Fruit fly (Drosophila melanogaster) whole organism, embryonic: Measurements from ENCODE around the gene CG6912.
A peak's percentile ranks its signal among the peaks of the same experiment; 100 is the strongest.

Experiments used
- Asciz ChIP-seq: fragments of 200-800 bp; sonication (Bioruptor generic); optimal IDR thresholded peaks from 2 replicates; lab custom pipeline; 2017; ENCODE audit warnings: missing biosample characterization, mild to moderate bottlenecking, missing genetic modification characterization, missing genetic modification reagents
- Bteb2 ChIP-seq: fragments of 200-800 bp; sonication (Bioruptor generic); optimal IDR thresholded peaks from 2 replicates; lab custom pipeline; 2016; ENCODE audit warnings: missing biosample characterization, missing genetic modification characterization
- C15 ChIP-seq: fragments of 200-800 bp; sonication (Bioruptor generic); IDR thresholded peaks from 3 replicates; pipeline ENCODE4 v1.3.6; 2022; ENCODE audit warnings: missing biosample characterization, missing genetic modification characterization
- CG10462 ChIP-seq: fragments of 200-800 bp; sonication (Bioruptor generic); optimal IDR thresholded peaks from 2 replicates; lab custom pipeline; 2016; ENCODE audit warnings: missing biosample characterization, missing genetic modification characterization
- CG12071 ChIP-seq: fragments of 200-800 bp; sonication (Bioruptor generic); optimal IDR thresholded peaks from 3 replicates; lab custom pipeline; 2018; ENCODE audit warnings: missing biosample characterization, mild to moderate bottlenecking, missing genetic modification characterization
- CG12942 ChIP-seq: fragments of 200-800 bp; sonication (Bioruptor generic); optimal IDR thresholded peaks from 3 replicates; lab custom pipeline; 2016; ENCODE audit warnings: missing biosample characterization, missing genetic modification characterization
- CG14965 ChIP-seq: fragments of 200-800 bp; sonication (Bioruptor generic); optimal IDR thresholded peaks from 2 replicates; lab custom pipeline; 2016; ENCODE audit warnings: missing biosample characterization, missing genetic modification characterization, borderline replicate concordance
- CG1602 ChIP-seq: fragments of 200-800 bp; sonication (Bioruptor generic); optimal IDR thresholded peaks from 3 replicates; lab custom pipeline; 2016; ENCODE audit warnings: missing biosample characterization, missing genetic modification characterization
- CG17186 ChIP-seq: fragments of 200-800 bp; sonication (Bioruptor generic); optimal IDR thresholded peaks from 3 replicates; lab custom pipeline; 2017; ENCODE audit warnings: missing biosample characterization, missing genetic modification reagents, missing genetic modification characterization
- CG31224 ChIP-seq: fragments of 200-800 bp; sonication (Bioruptor generic); IDR thresholded peaks from 2 replicates; pipeline ENCODE4 v1.3.6; 2022; ENCODE audit warnings: missing biosample characterization, missing genetic modification characterization
- CG33213 ChIP-seq: fragments of 200-800 bp; sonication (Bioruptor generic); optimal IDR thresholded peaks from 3 replicates; lab custom pipeline; 2016; ENCODE audit warnings: missing biosample characterization, missing genetic modification characterization
- CG3995 ChIP-seq: fragments of 200-800 bp; sonication (Bioruptor generic); optimal IDR thresholded peaks from 3 replicates; lab custom pipeline; 2016; ENCODE audit warnings: missing biosample characterization, missing genetic modification characterization
- CG4328 ChIP-seq: fragments of 200-800 bp; sonication (Bioruptor generic); optimal IDR thresholded peaks from 3 replicates; lab custom pipeline; 2017; ENCODE audit warnings: missing biosample characterization, missing genetic modification reagents, missing genetic modification characterization
- CG4424 ChIP-seq: fragments of 200-800 bp; sonication (Bioruptor generic); optimal IDR thresholded peaks from 3 replicates; lab custom pipeline; 2016; ENCODE audit warnings: missing biosample characterization, missing genetic modification characterization
- CG6854 ChIP-seq: fragments of 200-800 bp; sonication (Bioruptor generic); optimal IDR thresholded peaks from 3 replicates; lab custom pipeline; 2017; ENCODE audit warnings: missing biosample characterization, mild to moderate bottlenecking, missing genetic modification characterization
- CG7786 ChIP-seq: fragments of 200-800 bp; sonication (Bioruptor generic); optimal IDR thresholded peaks from 2 replicates; lab custom pipeline; 2016; ENCODE audit warnings: missing biosample characterization, missing genetic modification characterization
- CG9727 ChIP-seq: fragments of 200-800 bp; sonication (Bioruptor generic); optimal IDR thresholded peaks from 3 replicates; lab custom pipeline; 2017; ENCODE audit warnings: missing biosample characterization, mild to moderate bottlenecking, missing genetic modification characterization
- CHES-1-like ChIP-seq: fragments of 200-800 bp; sonication (Bioruptor generic); optimal IDR thresholded peaks from 2 replicates; lab custom pipeline; 2016; ENCODE audit warnings: missing biosample characterization, missing genetic modification characterization
- Dll ChIP-seq: fragments of 200-800 bp; sonication (Bioruptor generic); IDR thresholded peaks from 4 replicates; pipeline ENCODE4 v1.3.6; 2022; ENCODE audit warnings: missing biosample characterization, missing genetic modification characterization; ENCODE audit not compliant: partially characterized antibody
- Doc3 ChIP-seq: fragments of 200-800 bp; sonication (Bioruptor generic); IDR thresholded peaks from 3 replicates; pipeline ENCODE4 v1.3.6; 2022; ENCODE audit warnings: missing biosample characterization, missing genetic modification characterization; ENCODE audit not compliant: partially characterized antibody
- ERR ChIP-seq: fragments of 200-800 bp; sonication (Bioruptor generic); optimal IDR thresholded peaks from 2 replicates; lab custom pipeline; 2016; ENCODE audit warnings: missing biosample characterization, missing genetic modification characterization
- HHEX ChIP-seq: fragments of 200-800 bp; sonication (Bioruptor generic); optimal IDR thresholded peaks from 3 replicates; lab custom pipeline; 2017; ENCODE audit warnings: missing biosample characterization, mild to moderate bottlenecking, missing genetic modification characterization, missing genetic modification reagents
- HLH54F ChIP-seq: fragments of 200-800 bp; sonication (Bioruptor generic); optimal IDR thresholded peaks from 3 replicates; lab custom pipeline; 2016; ENCODE audit warnings: missing biosample characterization, missing genetic modification characterization
- HLHmδ ChIP-seq: fragments of 200-800 bp; sonication (Bioruptor generic); optimal IDR thresholded peaks from 2 replicates; lab custom pipeline; 2018; ENCODE audit warnings: missing biosample characterization, mild to moderate bottlenecking, missing genetic modification characterization, moderate library complexity
- Jarid2 ChIP-seq: fragments of 200-800 bp; sonication (Bioruptor generic); optimal IDR thresholded peaks from 3 replicates; lab custom pipeline; 2017; ENCODE audit warnings: mild to moderate bottlenecking, missing biosample characterization, missing genetic modification reagents, missing genetic modification characterization
- Mad ChIP-seq: fragments of 200-800 bp; sonication (Bioruptor generic); optimal IDR thresholded peaks from 2 replicates; lab custom pipeline; 2016; ENCODE audit warnings: missing biosample characterization, missing genetic modification characterization
- Nf-YA ChIP-seq: fragments of 200-800 bp; sonication (Bioruptor generic); IDR thresholded peaks from 2 replicates; pipeline ENCODE4 v1.3.6; 2022; ENCODE audit warnings: missing biosample characterization, missing genetic modification characterization
- Nf-YB ChIP-seq: fragments of 200-800 bp; sonication (Bioruptor generic); optimal IDR thresholded peaks from 3 replicates; lab custom pipeline; 2019; ENCODE audit warnings: missing biosample characterization, mild to moderate bottlenecking, missing genetic modification characterization, moderate library complexity
- ab ChIP-seq: fragments of 200-800 bp; sonication (Bioruptor generic); optimal IDR thresholded peaks from 2 replicates; lab custom pipeline; 2016; ENCODE audit warnings: missing biosample characterization, missing genetic modification characterization
- abd-A ChIP-seq: fragments of 200-800 bp; sonication (Bioruptor generic); optimal IDR thresholded peaks from 3 replicates; lab custom pipeline; 2019; ENCODE audit warnings: missing biosample characterization, mild to moderate bottlenecking, missing genetic modification characterization, moderate library complexity
- amos ChIP-seq: fragments of 200-800 bp; sonication (Bioruptor generic); IDR thresholded peaks from 2 replicates; pipeline ENCODE4 v1.3.6; 2022; ENCODE audit warnings: missing biosample characterization, missing genetic modification characterization; ENCODE audit not compliant: partially characterized antibody
- bigmax ChIP-seq: fragments of 200-800 bp; sonication (Bioruptor generic); optimal IDR thresholded peaks from 2 replicates; lab custom pipeline; 2018; ENCODE audit warnings: missing biosample characterization, mild to moderate bottlenecking, missing genetic modification characterization
- chif ChIP-seq, 2 experiments: fragments of 200-800 bp; sonication (Bioruptor generic); optimal IDR thresholded peaks; 3 replicates each; lab custom pipeline; 2016; ENCODE audit warnings: missing biosample characterization in 2 of 2, missing genetic modification characterization in 2 of 2
- corto ChIP-seq: fragments of 200-800 bp; sonication (Bioruptor generic); optimal IDR thresholded peaks from 2 replicates; lab custom pipeline; 2016; ENCODE audit warnings: missing biosample characterization, mild to moderate bottlenecking, missing genetic modification characterization, moderate library complexity
- crol ChIP-seq: fragments of 200-800 bp; sonication (Bioruptor generic); IDR thresholded peaks from 2 replicates; pipeline ENCODE4 v1.3.6; 2022; ENCODE audit warnings: missing biosample characterization, missing genetic modification characterization
- danr ChIP-seq: fragments of 200-800 bp; sonication (Bioruptor generic); IDR thresholded peaks from 2 replicates; pipeline ENCODE4 v1.3.6; 2022; ENCODE audit warnings: missing biosample characterization, missing genetic modification characterization
- en ChIP-seq: fragments of 200-800 bp; sonication (Bioruptor generic); optimal IDR thresholded peaks from 2 replicates; lab custom pipeline; 2016; ENCODE audit warnings: missing biosample characterization, missing genetic modification characterization
- gcm ChIP-seq: fragments of 200-800 bp; sonication (Bioruptor generic); optimal IDR thresholded peaks from 2 replicates; lab custom pipeline; 2019; ENCODE audit warnings: missing biosample characterization, mild to moderate bottlenecking, missing genetic modification characterization, moderate library complexity
- ind ChIP-seq: fragments of 200-800 bp; sonication (Bioruptor generic); optimal IDR thresholded peaks from 3 replicates; lab custom pipeline; 2016; ENCODE audit warnings: missing biosample characterization, missing genetic modification characterization
- kay ChIP-seq: fragments of 200-800 bp; sonication (Bioruptor generic); optimal IDR thresholded peaks from 2 replicates; lab custom pipeline; 2016; ENCODE audit warnings: missing biosample characterization, missing genetic modification characterization
- luna ChIP-seq: fragments of 200-800 bp; sonication (Bioruptor generic); optimal IDR thresholded peaks from 2 replicates; lab custom pipeline; 2016; ENCODE audit warnings: missing biosample characterization, missing genetic modification characterization
- mam ChIP-seq: fragments of 200-800 bp; sonication (Bioruptor generic); optimal IDR thresholded peaks from 3 replicates; lab custom pipeline; 2016; ENCODE audit warnings: missing biosample characterization, missing genetic modification characterization
- mirr ChIP-seq: fragments of 200-800 bp; sonication (Bioruptor generic); optimal IDR thresholded peaks from 3 replicates; lab custom pipeline; 2018; ENCODE audit warnings: missing biosample characterization, mild to moderate bottlenecking, missing genetic modification characterization
- odd ChIP-seq: fragments of 200-800 bp; sonication (Bioruptor generic); optimal IDR thresholded peaks from 2 replicates; lab custom pipeline; 2017; ENCODE audit warnings: missing biosample characterization, mild to moderate bottlenecking, missing genetic modification characterization
- pan ChIP-seq, 4 experiments: fragments of >200 bp in 3 of 4; fragments of 200-800 bp in 1 of 4; sonication (Bioruptor generic) in 1 of 4; optimal IDR thresholded peaks in 3 of 4; IDR thresholded peaks in 1 of 4; 2 replicates each; pipeline versions ENCODE4 v1.3.6 to Lab custom; 2017 to 2022; ENCODE audit warnings: missing biosample characterization in 2 of 4, missing genetic modification characterization in 2 of 4, mixed read lengths in 1 of 4
- ranshi ChIP-seq: fragments of 200-800 bp; sonication (Bioruptor generic); IDR thresholded peaks from 2 replicates; pipeline ENCODE4 v1.3.6; 2022; ENCODE audit warnings: missing biosample characterization, missing genetic modification characterization
- repo ChIP-seq: fragments of 200-800 bp; sonication (Bioruptor generic); optimal IDR thresholded peaks from 2 replicates; lab custom pipeline; 2016; ENCODE audit warnings: missing biosample characterization, missing genetic modification characterization
- sr ChIP-seq: fragments of 200-800 bp; sonication (Bioruptor generic); IDR thresholded peaks from 3 replicates; pipeline ENCODE4 v1.3.6; 2022; ENCODE audit warnings: missing biosample characterization, missing genetic modification characterization
- trem ChIP-seq: fragments of 200-800 bp; optimal IDR thresholded peaks from 3 replicates; lab custom pipeline; 2019; ENCODE audit warnings: missing biosample characterization, mild to moderate bottlenecking, missing genetic modification characterization, moderate library complexity
- tup ChIP-seq: fragments of 200-800 bp; sonication (Bioruptor generic); optimal IDR thresholded peaks from 2 replicates; lab custom pipeline; 2016; ENCODE audit warnings: missing biosample characterization, mild to moderate bottlenecking, missing genetic modification characterization, moderate library complexity
- tx ChIP-seq: fragments of 200-800 bp; sonication (Bioruptor generic); optimal IDR thresholded peaks from 2 replicates; lab custom pipeline; 2016; ENCODE audit warnings: missing biosample characterization, missing genetic modification characterization

The CG6912 gene

dm6 chr3R:15145491-15145890, 8.7 kb upstream of the CG6912 start (continued):
- TF ChIP-seq Asciz: peak; percentile 8
- TF ChIP-seq amos (GFP tag; lab: Robert Waterston, UW): no peak
- TF ChIP-seq CG31224: no peak
- no peak for TF ChIP-seq CG14965 (GFP tag; lab: Kevin White, UChicago)
- TF ChIP-seq CG6854 (GFP tag; lab: Kevin White, UChicago): no peak
- TF ChIP-seq crol (GFP tag; lab: Robert Waterston, UW): no peak
- no peak for TF ChIP-seq Mad (GFP tag; lab: Kevin White, UChicago)
- no peak for TF ChIP-seq CG17186 (GFP tag; lab: Kevin White, UChicago)
- TF ChIP-seq en (GFP tag; lab: Kevin White, UChicago): no peak
- no peak for TF ChIP-seq danr (GFP tag; lab: Robert Waterston, UW)
- peak in 1 of 2 experiments; percentile 9 for TF ChIP-seq chif (GFP tag; optimal IDR thresholded peaks at IDR 0.05; lab: Kevin White, UChicago)
- TF ChIP-seq CG3995 (GFP tag; lab: Kevin White, UChicago): no peak
- no peak for TF ChIP-seq mirr (GFP tag; lab: Kevin White, UChicago)
- no peak for TF ChIP-seq bigmax
- no peak for TF ChIP-seq mam
- peak; percentile 47 for TF ChIP-seq gcm
- TF ChIP-seq ranshi (GFP tag; lab: Robert Waterston, UW): 0 out of 2 replicates have a peak, but pooled peaks have one; percentile 12
- TF ChIP-seq ERR: no peak
- no peak for TF ChIP-seq odd (GFP tag; lab: Kevin White, UChicago)
- TF ChIP-seq CG10462 (GFP tag; lab: Kevin White, UChicago): no peak
- TF ChIP-seq abd-A (tag; lab: Kevin White, UChicago): no peak
- no peak for TF ChIP-seq kay (GFP tag; lab: Kevin White, UChicago)
- TF ChIP-seq C15 (GFP tag; lab: Robert Waterston, UW): no peak
- TF ChIP-seq Dll: no peak
- TF ChIP-seq CG7786 (GFP tag; lab: Kevin White, UChicago): no peak
- peak; percentile 9 for TF ChIP-seq CG12071 (GFP tag; lab: Kevin White, UChicago)
- TF ChIP-seq tx (GFP tag; lab: Kevin White, UChicago): no peak
- TF ChIP-seq CHES-1-like: no peak
- TF ChIP-seq CG4424 (GFP tag; lab: Kevin White, UChicago): peak; percentile 51
- TF ChIP-seq CG9727 (GFP tag; lab: Kevin White, UChicago): peak; percentile 46
- TF ChIP-seq Nf-YB (GFP tag; lab: Kevin White, UChicago): no peak
- TF ChIP-seq repo: no peak
- TF ChIP-seq CG33213 (GFP tag; lab: Kevin White, UChicago): no peak
- no peak for TF ChIP-seq ab (GFP tag; lab: Kevin White, UChicago)
- no peak for TF ChIP-seq pan (optimal IDR thresholded peaks at IDR 0.05; lab: Kevin White, UChicago)
- TF ChIP-seq pan (GFP tag; optimal IDR thresholded peaks at IDR 0.05 in 1 of 2, IDR thresholded peaks at IDR 0.05 in 1 of 2): peak in 1 of 2 experiments; percentile 84
- no peak for TF ChIP-seq sr (GFP tag; lab: Robert Waterston, UW)
- TF ChIP-seq Bteb2: no peak
- TF ChIP-seq luna (GFP tag; lab: Kevin White, UChicago): no peak
- TF ChIP-seq CG1602 (GFP tag; lab: Kevin White, UChicago): peak; percentile 5
- peak; percentile 27 for TF ChIP-seq CG12942
- TF ChIP-seq corto (GFP tag; lab: Kevin White, UChicago): no peak
- no peak for TF ChIP-seq HLHmδ (GFP tag; lab: Kevin White, UChicago)
- TF ChIP-seq HLH54F: no peak
- TF ChIP-seq tup (GFP tag; lab: Kevin White, UChicago): no peak
- TF ChIP-seq ind (GFP tag; lab: Kevin White, UChicago): peak; percentile 57
- no peak for TF ChIP-seq Jarid2 (GFP tag; lab: Kevin White, UChicago)
- TF ChIP-seq trem (tag; lab: Kevin White, UChicago): peak; percentile 1
- TF ChIP-seq Doc3: no peak
- TF ChIP-seq CG4328 (GFP tag; lab: Kevin White, UChicago): no peak
- TF ChIP-seq Nf-YA (GFP tag; lab: Robert Waterston, UW): no peak
- peak; percentile 27 for TF ChIP-seq HHEX (GFP tag; lab: Kevin White, UChicago)
